Fruit fly (Drosophila melanogaster): ENCODE measurements around the gene CG14963.

The CG14963 gene

DNA sequence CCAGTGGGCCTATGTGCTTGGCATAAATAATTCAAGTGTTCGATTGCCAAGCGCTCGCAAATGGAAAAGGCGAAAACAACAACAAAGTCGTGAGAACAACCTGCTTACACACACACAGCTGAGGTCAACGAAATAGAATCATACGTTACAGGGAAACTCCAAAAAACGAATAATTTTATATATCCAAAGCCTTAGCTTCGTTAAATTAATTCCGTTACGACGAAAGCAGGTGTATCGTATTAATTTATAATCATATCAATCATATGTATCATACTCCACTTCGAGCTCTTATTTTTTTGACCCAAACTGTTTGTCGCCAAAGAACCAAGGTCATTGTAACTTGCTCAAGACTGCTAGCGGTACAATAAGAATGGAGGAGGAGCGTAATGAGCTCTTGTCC is 7.1 kb upstream of the CG14963 start (continued):
- TF ChIP-seq Pdp1 (GFP tag; optimal IDR thresholded peaks at IDR 0.05): peak in 1 of 2 experiments; percentile 89
- peak; percentile 75 for TF ChIP-seq Doc2 (GFP tag; IDR thresholded peaks at IDR 0.05)
- TF ChIP-seq Trl (optimal IDR thresholded peaks at IDR 0.05): no peak
- peak; percentile 89 for TF ChIP-seq Trl (GFP tag; optimal IDR thresholded peaks at IDR 0.05)
- peak; percentile 78 for TF ChIP-seq Dad (GFP tag; optimal IDR thresholded peaks at IDR 0.05)
- TF ChIP-seq vvl (GFP tag; IDR thresholded peaks at IDR 0.05): peak; percentile 94
- peak; percentile 63 for TF ChIP-seq CG9437 (GFP tag; optimal IDR thresholded peaks at IDR 0.05)
- peak; percentile 63 for TF ChIP-seq run (tag; optimal IDR thresholded peaks at IDR 0.05)
- no peak for TF ChIP-seq lov (optimal IDR thresholded peaks at IDR 0.05)
- peak; percentile 79; the same call in 1 of the 3 replicates for TF ChIP-seq lov (GFP tag; IDR thresholded peaks at IDR 0.05)
- peak; percentile 78 for TF ChIP-seq CG6175 (GFP tag; IDR thresholded peaks at IDR 0.05)
- peak; percentile 88 for TF ChIP-seq gsb (GFP tag; IDR thresholded peaks at IDR 0.05)
- TF ChIP-seq Rx (GFP tag; IDR thresholded peaks at IDR 0.05): peak; percentile 70
- TF ChIP-seq jumu (GFP tag; optimal IDR thresholded peaks at IDR 0.05): peak; percentile 74
- no peak for TF ChIP-seq usp (GFP tag; optimal IDR thresholded peaks at IDR 0.05)
- TF ChIP-seq TFAM (GFP tag; optimal IDR thresholded peaks at IDR 0.05): peak; percentile 27
- TF ChIP-seq fd102C (GFP tag; optimal IDR thresholded peaks at IDR 0.05): peak; percentile 25
- peak; percentile 89 for TF ChIP-seq sob (GFP tag; IDR thresholded peaks at IDR 0.05)
- peak; percentile 84 for TF ChIP-seq CG6765 (GFP tag; optimal IDR thresholded peaks at IDR 0.05)
- no peak for TF ChIP-seq D19A (tag; optimal IDR thresholded peaks at IDR 0.05)
- peak; percentile 86 for TF ChIP-seq NFAT (GFP tag; IDR thresholded peaks at IDR 0.05)
- TF ChIP-seq CG4282 (GFP tag; optimal IDR thresholded peaks at IDR 0.05): no peak
- TF ChIP-seq Lim3 (GFP tag; IDR thresholded peaks at IDR 0.05): 0 out of 2 replicates have a peak, but pooled peaks have one; percentile 38
- peak; percentile 78 for TF ChIP-seq CG13775 (GFP tag; optimal IDR thresholded peaks at IDR 0.05)
- TF ChIP-seq Stat92E (GFP tag; optimal IDR thresholded peaks at IDR 0.05): peak in 1 of 3 experiments; percentile 64
- no peak for TF ChIP-seq CG10321 (GFP tag; IDR thresholded peaks at IDR 0.05)
- TF ChIP-seq crp (GFP tag; optimal IDR thresholded peaks at IDR 0.05): peak in 1 of 2 experiments; percentile 2
- TF ChIP-seq Dip3 (GFP tag; optimal IDR thresholded peaks at IDR 0.05): peak; percentile 77
- TF ChIP-seq CG7987 (GFP tag; optimal IDR thresholded peaks at IDR 0.05): peak; percentile 78
- peak; percentile 63 for TF ChIP-seq CG4707 (GFP tag; optimal IDR thresholded peaks at IDR 0.05)
- peak; percentile 86 for TF ChIP-seq Ets65A (GFP tag)
- peak; percentile 94 for TF ChIP-seq lab (GFP tag; optimal IDR thresholded peaks at IDR 0.05)
- peak; percentile 44 for TF ChIP-seq CG31388 (GFP tag; optimal IDR thresholded peaks at IDR 0.05)
- peak; percentile 81 for TF ChIP-seq CG7372 (GFP tag; IDR thresholded peaks at IDR 0.05)
- TF ChIP-seq zfh1 (GFP tag; IDR thresholded peaks at IDR 0.05): peak; percentile 89
- no peak for TF ChIP-seq CTCF (GFP tag; optimal IDR thresholded peaks at IDR 0.05)
- peak; percentile 80 for TF ChIP-seq vfl (GFP tag; optimal IDR thresholded peaks at IDR 0.05)
- TF ChIP-seq eyg (GFP tag; optimal IDR thresholded peaks at IDR 0.05): peak; percentile 78
- no peak for TF ChIP-seq Sry-δ (GFP tag; optimal IDR thresholded peaks at IDR 0.05)
- TF ChIP-seq CG3726 (GFP tag; IDR thresholded peaks at IDR 0.05): peak; percentile 85
- peak; percentile 30 for TF ChIP-seq Elba2 (GFP tag; optimal IDR thresholded peaks at IDR 0.05)
- TF ChIP-seq Chrac-16 (GFP tag; optimal IDR thresholded peaks at IDR 0.05): peak; percentile 81
- peak; percentile 82 for TF ChIP-seq CG15514 (GFP tag; optimal IDR thresholded peaks at IDR 0.05)
- TF ChIP-seq CG8359 (GFP tag; optimal IDR thresholded peaks at IDR 0.05; ENCODE audit: borderline replicate concordance): peak; percentile 79
- TF ChIP-seq bcd (GFP tag; optimal IDR thresholded peaks at IDR 0.05): peak; percentile 88
- TF ChIP-seq CG10274 (GFP tag; optimal IDR thresholded peaks at IDR 0.05): peak; percentile 60
- TF ChIP-seq HLH4C (GFP tag; IDR thresholded peaks at IDR 0.05; ENCODE audit: partially characterized antibody): no peak
- peak; percentile 94 for TF ChIP-seq Rfx (GFP tag; IDR thresholded peaks at IDR 0.05)
- TF ChIP-seq E2f1 (GFP tag; IDR thresholded peaks at IDR 0.05): peak; percentile 91
- TF ChIP-seq CG17802 (tag; optimal IDR thresholded peaks at IDR 0.05): peak; percentile 68
- peak; percentile 85 to 89 for TF ChIP-seq dpn (GFP tag; optimal IDR thresholded peaks at IDR 0.05)
- peak; percentile 46; the same call in 1 of the 3 replicates for TF ChIP-seq sr (GFP tag; IDR thresholded peaks at IDR 0.05)
